Fruit fly (Drosophila melanogaster) whole organism, embryonic: ENCODE data around the gene Cap-D3.

ENCODE experiments used
- Adf1 ChIP-seq: fragments of 200-800 bp; sonication (Bioruptor generic); IDR thresholded peaks from 2 replicates; pipeline ENCODE4 v1.3.6; 2022; ENCODE audit warnings: missing biosample characterization, missing genetic modification characterization
- Atf3 ChIP-seq: fragments of 200-800 bp; sonication (Bioruptor generic); optimal IDR thresholded peaks from 3 replicates; lab custom pipeline; 2016; ENCODE audit warnings: missing biosample characterization, missing genetic modification characterization
- Bgb ChIP-seq: fragments of 200-800 bp; sonication (Bioruptor generic); IDR thresholded peaks from 2 replicates; pipeline ENCODE4 v1.3.6; 2022; ENCODE audit warnings: missing biosample characterization, missing genetic modification characterization; ENCODE audit not compliant: partially characterized antibody
- Blimp-1 ChIP-seq: fragments of 200-800 bp; sonication (Bioruptor generic); optimal IDR thresholded peaks from 3 replicates; lab custom pipeline; 2018; ENCODE audit warnings: missing biosample characterization, missing genetic modification characterization, mild to moderate bottlenecking, moderate library complexity, missing genetic modification reagents
- CG11398 ChIP-seq: fragments of 200-800 bp; sonication (Bioruptor generic); optimal IDR thresholded peaks from 2 replicates; lab custom pipeline; 2016; ENCODE audit warnings: missing biosample characterization, missing genetic modification characterization
- CG12391 ChIP-seq: fragments of 200-800 bp; sonication (Bioruptor generic); optimal IDR thresholded peaks from 3 replicates; lab custom pipeline; 2018; ENCODE audit warnings: missing biosample characterization, mild to moderate bottlenecking, missing genetic modification characterization, moderate library complexity
- CG13624 ChIP-seq: fragments of 200-800 bp; sonication (Bioruptor generic); optimal IDR thresholded peaks from 2 replicates; lab custom pipeline; 2016; ENCODE audit warnings: missing biosample characterization, missing genetic modification characterization
- CG13775 ChIP-seq: fragments of 200-800 bp; sonication (Bioruptor generic); optimal IDR thresholded peaks from 3 replicates; lab custom pipeline; 2017; ENCODE audit warnings: missing biosample characterization, mild to moderate bottlenecking, missing genetic modification characterization
- CG15011 ChIP-seq: fragments of 200-800 bp; sonication (Bioruptor generic); optimal IDR thresholded peaks from 3 replicates; lab custom pipeline; 2018; ENCODE audit warnings: missing biosample characterization, mild to moderate bottlenecking, missing genetic modification characterization
- CG16813 ChIP-seq: fragments of 200-800 bp; sonication (Bioruptor generic); IDR thresholded peaks from 3 replicates; pipeline ENCODE4 v1.3.6; 2022; ENCODE audit warnings: missing biosample characterization, missing genetic modification characterization; ENCODE audit not compliant: partially characterized antibody
- CG16815 ChIP-seq: fragments of 200-800 bp; sonication (Bioruptor generic); optimal IDR thresholded peaks from 3 replicates; lab custom pipeline; 2017; ENCODE audit warnings: missing biosample characterization, mild to moderate bottlenecking, missing genetic modification characterization
- CG17359 ChIP-seq: fragments of 200-800 bp; sonication (Bioruptor generic); optimal IDR thresholded peaks from 3 replicates; lab custom pipeline; 2018; ENCODE audit warnings: missing biosample characterization, mild to moderate bottlenecking, missing genetic modification characterization, moderate library complexity
- CG17802 ChIP-seq: fragments of 200-800 bp; sonication (Bioruptor generic); optimal IDR thresholded peaks from 2 replicates; lab custom pipeline; 2018; ENCODE audit warnings: missing biosample characterization, mild to moderate bottlenecking, missing genetic modification characterization, moderate library complexity
- CG17829 ChIP-seq: fragments of 200-800 bp; optimal IDR thresholded peaks from 2 replicates; lab custom pipeline; 2019; ENCODE audit warnings: missing biosample characterization, mild to moderate bottlenecking, missing genetic modification characterization, moderate library complexity
- CG2120 ChIP-seq: fragments of 200-800 bp; sonication (Bioruptor generic); optimal IDR thresholded peaks from 3 replicates; lab custom pipeline; 2016; ENCODE audit warnings: missing biosample characterization, missing genetic modification characterization
- CG2889 ChIP-seq: fragments of 200-800 bp; sonication (Bioruptor generic); IDR thresholded peaks from 3 replicates; pipeline ENCODE4 v1.3.6; 2022; ENCODE audit warnings: missing biosample characterization, missing genetic modification characterization
- CG34224 ChIP-seq: fragments of 200-800 bp; sonication (Bioruptor generic); IDR thresholded peaks from 3 replicates; pipeline ENCODE4 v1.3.6; 2022; ENCODE audit warnings: missing biosample characterization, missing genetic modification characterization; ENCODE audit not compliant: partially characterized antibody
- CG42726 ChIP-seq: fragments of 200-800 bp; sonication (Bioruptor generic); IDR thresholded peaks from 2 replicates; pipeline ENCODE4 v1.3.6; 2022; ENCODE audit warnings: missing biosample characterization, missing genetic modification characterization; ENCODE audit not compliant: partially characterized antibody
- CG5180 ChIP-seq: fragments of 200-800 bp; sonication (Bioruptor generic); optimal IDR thresholded peaks from 3 replicates; lab custom pipeline; 2017; ENCODE audit warnings: missing biosample characterization, missing genetic modification characterization, mild to moderate bottlenecking, moderate library complexity, missing genetic modification reagents
- CG7786 ChIP-seq: fragments of 200-800 bp; sonication (Bioruptor generic); optimal IDR thresholded peaks from 2 replicates; lab custom pipeline; 2016; ENCODE audit warnings: missing biosample characterization, missing genetic modification characterization
- CG9727 ChIP-seq: fragments of 200-800 bp; sonication (Bioruptor generic); optimal IDR thresholded peaks from 3 replicates; lab custom pipeline; 2017; ENCODE audit warnings: missing biosample characterization, mild to moderate bottlenecking, missing genetic modification characterization
- D ChIP-seq, 2 experiments: fragments of 200-800 bp in 1 of 2; fragments of >200 bp in 1 of 2; sonication (Bioruptor generic) in 1 of 2; optimal IDR thresholded peaks; 2 replicates in 1 of 2; 3 replicates in 1 of 2; lab custom pipeline; 2017; ENCODE audit warnings: mild to moderate bottlenecking in 1 of 2, missing biosample characterization in 1 of 2, missing genetic modification characterization in 1 of 2, missing genetic modification reagents in 1 of 2
- Dad ChIP-seq: fragments of 200-800 bp; sonication (Bioruptor generic); optimal IDR thresholded peaks from 3 replicates; lab custom pipeline; 2016; ENCODE audit warnings: missing biosample characterization, missing genetic modification characterization
- Hmx ChIP-seq: fragments of 200-800 bp; sonication (Bioruptor generic); optimal IDR thresholded peaks from 2 replicates; lab custom pipeline; 2016; ENCODE audit warnings: missing biosample characterization, missing genetic modification characterization
- Hr51 ChIP-seq, 2 experiments: fragments of 200-800 bp; sonication (Bioruptor generic); optimal IDR thresholded peaks; 2 replicates in 1 of 2; 3 replicates in 1 of 2; lab custom pipeline; 2016 to 2018; ENCODE audit warnings: missing biosample characterization in 2 of 2, missing genetic modification characterization in 2 of 2, mild to moderate bottlenecking in 1 of 2, moderate library complexity in 1 of 2
- Kr ChIP-seq: fragments of 200-800 bp; sonication (Bioruptor generic); optimal IDR thresholded peaks from 2 replicates; lab custom pipeline; 2017; ENCODE audit warnings: missing biosample characterization, mild to moderate bottlenecking, missing genetic modification characterization
- Mrtf ChIP-seq: fragments of 200-800 bp; sonication (Bioruptor generic); IDR thresholded peaks from 3 replicates; pipeline ENCODE4 v1.3.6; 2022; ENCODE audit warnings: missing biosample characterization, missing genetic modification characterization
- Poxn ChIP-seq: fragments of 200-800 bp; sonication (Bioruptor generic); IDR thresholded peaks from 2 replicates; pipeline ENCODE4 v1.3.6; 2022; ENCODE audit warnings: missing biosample characterization, missing genetic modification characterization
- Rfx ChIP-seq: fragments of 200-800 bp; sonication (Bioruptor generic); IDR thresholded peaks from 2 replicates; pipeline ENCODE4 v1.3.6; 2022; ENCODE audit warnings: missing biosample characterization, missing genetic modification characterization
- Trl ChIP-seq, 3 experiments: fragments of >200 bp in 2 of 3; fragments of 200-800 bp in 1 of 3; sonication (Bioruptor generic) in 1 of 3; optimal IDR thresholded peaks; 2 replicates in 1 of 3; 3 replicates in 2 of 3; lab custom pipeline; 2016 to 2017; ENCODE audit warnings: missing biosample characterization in 1 of 3, missing genetic modification characterization in 1 of 3
- bowl ChIP-seq: fragments of 200-800 bp; sonication (Bioruptor generic); IDR thresholded peaks from 2 replicates; pipeline ENCODE4 v1.3.6; 2022; ENCODE audit warnings: missing biosample characterization, missing genetic modification characterization
- chinmo ChIP-seq: fragments of 200-800 bp; sonication (Bioruptor generic); IDR thresholded peaks from 4 replicates; pipeline ENCODE4 v1.3.6; 2022; ENCODE audit warnings: missing biosample characterization, missing genetic modification characterization; ENCODE audit not compliant: partially characterized antibody
- eyg ChIP-seq: fragments of 200-800 bp; sonication (Bioruptor generic); optimal IDR thresholded peaks from 3 replicates; lab custom pipeline; 2016; ENCODE audit warnings: missing biosample characterization, missing genetic modification characterization
- fd64A ChIP-seq: fragments of 200-800 bp; sonication (Bioruptor generic); optimal IDR thresholded peaks from 3 replicates; lab custom pipeline; 2018; ENCODE audit warnings: missing biosample characterization, mild to moderate bottlenecking, missing genetic modification characterization
- lola ChIP-seq, 3 experiments: fragments of >200 bp in 2 of 3; fragments of 200-800 bp in 1 of 3; sonication (Bioruptor generic) in 1 of 3; optimal IDR thresholded peaks; 2 replicates each; lab custom pipeline; 2017 to 2019; ENCODE audit warnings: missing biosample characterization in 3 of 3, missing genetic modification characterization in 3 of 3, mild to moderate bottlenecking in 1 of 3, moderate library complexity in 1 of 3
- nerfin-2 ChIP-seq: fragments of 200-800 bp; sonication (Bioruptor generic); IDR thresholded peaks from 2 replicates; pipeline ENCODE4 v1.3.6; 2022; ENCODE audit warnings: missing biosample characterization, missing genetic modification characterization; ENCODE audit not compliant: partially characterized antibody
- prd ChIP-seq, 3 experiments: fragments of >200 bp in 2 of 3; fragments of 200-800 bp in 1 of 3; sonication (Bioruptor generic) in 1 of 3; optimal IDR thresholded peaks in 2 of 3; IDR thresholded peaks in 1 of 3; 2 replicates in 2 of 3; 3 replicates in 1 of 3; pipeline versions ENCODE4 v1.3.6 to Lab custom; 2017 to 2022; ENCODE audit warnings: missing biosample characterization in 1 of 3, missing genetic modification characterization in 1 of 3
- run ChIP-seq: fragments of 200-800 bp; sonication (Bioruptor generic); optimal IDR thresholded peaks from 3 replicates; lab custom pipeline; 2018; ENCODE audit warnings: missing biosample characterization, mild to moderate bottlenecking, missing genetic modification characterization
- schlank ChIP-seq: fragments of 200-800 bp; sonication (Bioruptor generic); optimal IDR thresholded peaks from 2 replicates; lab custom pipeline; 2018; ENCODE audit warnings: missing biosample characterization, mild to moderate bottlenecking, missing genetic modification characterization
- scrt ChIP-seq: fragments of 200-800 bp; sonication (Bioruptor generic); optimal IDR thresholded peaks from 2 replicates; lab custom pipeline; 2018; ENCODE audit warnings: missing biosample characterization, mild to moderate bottlenecking, missing genetic modification characterization, moderate library complexity
- sd ChIP-seq: fragments of 200-800 bp; sonication (Bioruptor generic); optimal IDR thresholded peaks from 3 replicates; lab custom pipeline; 2018; ENCODE audit warnings: missing biosample characterization, mild to moderate bottlenecking, missing genetic modification characterization, moderate library complexity
- sens-2 ChIP-seq: fragments of 200-800 bp; sonication (Bioruptor generic); IDR thresholded peaks from 2 replicates; pipeline ENCODE4 v1.3.6; 2022; ENCODE audit warnings: missing biosample characterization, missing genetic modification characterization
- sob ChIP-seq: fragments of 200-800 bp; sonication (Bioruptor generic); IDR thresholded peaks from 2 replicates; pipeline ENCODE4 v1.3.6; 2022; ENCODE audit warnings: missing biosample characterization, missing genetic modification characterization
- trh ChIP-seq: fragments of 200-800 bp; sonication (Bioruptor generic); optimal IDR thresholded peaks from 2 replicates; lab custom pipeline; 2016; ENCODE audit warnings: missing biosample characterization, missing genetic modification characterization
- wek ChIP-seq: fragments of 200-800 bp; sonication (Bioruptor generic); optimal IDR thresholded peaks from 3 replicates; lab custom pipeline; 2018; ENCODE audit warnings: missing biosample characterization, mild to moderate bottlenecking, missing genetic modification characterization, moderate library complexity
- zen2 ChIP-seq: fragments of 200-800 bp; sonication (Bioruptor generic); IDR thresholded peaks from 3 replicates; pipeline ENCODE4 v1.3.6; 2022; ENCODE audit warnings: missing biosample characterization, missing genetic modification characterization; ENCODE audit not compliant: partially characterized antibody

Gene Cap-D3

dm6 chr2L:5523848-5524473, 1.7 kb upstream of the Cap-D3 start, which contains the start of the genes Vps52 and Elp4 (continued):
- peak; percentile 64; the same call in 2 of the 3 replicates for TF ChIP-seq zen2 (GFP tag; lab: Robert Waterston, UW)
- TF ChIP-seq chinmo (GFP tag; lab: Robert Waterston, UW), result 0 out of 4 replicates have a peak, but pooled peaks have one; percentile 55
- TF ChIP-seq lola (GFP tag; optimal IDR thresholded peaks at IDR 0.05; lab: Kevin White, UChicago), result peak in 1 of 3 experiments; percentile 81
- no peak for TF ChIP-seq scrt
- TF ChIP-seq CG17359 (tag; lab: Kevin White, UChicago), result peak; percentile 75
- TF ChIP-seq CG16813 (GFP tag; lab: Robert Waterston, UW), result peak; percentile 73
- no peak for TF ChIP-seq Poxn (GFP tag; lab: Robert Waterston, UW)
- no peak for TF ChIP-seq CG5180 (GFP tag; lab: Kevin White, UChicago)
- TF ChIP-seq Atf3, result peak; percentile 29
- peak; percentile 80 for TF ChIP-seq CG17829
- peak; percentile 81 for TF ChIP-seq CG13775 (GFP tag; lab: Kevin White, UChicago)
- peak; percentile 66 for TF ChIP-seq trh (GFP tag; lab: Kevin White, UChicago)
- no peak; the same call in 2 of the 3 replicates for TF ChIP-seq Mrtf (GFP tag; lab: Robert Waterston, UW)
- peak; percentile 71 for TF ChIP-seq Bgb (GFP tag; lab: Robert Waterston, UW)
- TF ChIP-seq run (tag; lab: Kevin White, UChicago), result no peak
- TF ChIP-seq fd64A (GFP tag; lab: Kevin White, UChicago), result no peak
- peak; percentile 41 for TF ChIP-seq CG17802
- peak; percentile 10 for TF ChIP-seq Dad (GFP tag; lab: Kevin White, UChicago)
- TF ChIP-seq Trl (optimal IDR thresholded peaks at IDR 0.05; lab: Kevin White, UChicago), result no peak
- TF ChIP-seq Trl (GFP tag; optimal IDR thresholded peaks at IDR 0.05; lab: Kevin White, UChicago), result peak; percentile 22
- TF ChIP-seq CG11398 (GFP tag; lab: Kevin White, UChicago), result no peak
- TF ChIP-seq D (optimal IDR thresholded peaks at IDR 0.05; lab: Kevin White, UChicago), result no peak
- peak; percentile 53 for TF ChIP-seq D (GFP tag; optimal IDR thresholded peaks at IDR 0.05; lab: Kevin White, UChicago)
- no peak for TF ChIP-seq eyg
- no peak for TF ChIP-seq Kr (GFP tag; lab: Kevin White, UChicago)
- no peak for TF ChIP-seq bowl (GFP tag; lab: Robert Waterston, UW)
- TF ChIP-seq CG2120 (GFP tag; lab: Kevin White, UChicago), result peak; percentile 84
- TF ChIP-seq sens-2, result no peak
- TF ChIP-seq Rfx, result peak; percentile 76; the same call in 1 of the 2 replicates
- TF ChIP-seq Adf1, result no peak
- peak; percentile 46; the same call in 1 of the 2 replicates for TF ChIP-seq CG42726 (GFP tag; lab: Robert Waterston, UW)
- peak; percentile 85 for TF ChIP-seq CG9727 (GFP tag; lab: Kevin White, UChicago)
- peak; percentile 31 for TF ChIP-seq CG13624 (GFP tag; lab: Kevin White, UChicago)
- no peak for TF ChIP-seq Hmx (GFP tag; lab: Kevin White, UChicago)
- TF ChIP-seq CG12391 (tag; lab: Kevin White, UChicago), result peak; percentile 90
- TF ChIP-seq Hr51 (GFP tag; optimal IDR thresholded peaks at IDR 0.05; lab: Kevin White, UChicago), result peak in 1 of 2 experiments; percentile 41
- TF ChIP-seq schlank (tag; lab: Kevin White, UChicago), result no peak
- no peak for TF ChIP-seq CG15011
- TF ChIP-seq sob, result peak; percentile 61
- TF ChIP-seq wek (GFP tag; lab: Kevin White, UChicago), result peak; percentile 69
- peak; percentile 60 for TF ChIP-seq CG16815 (GFP tag; lab: Kevin White, UChicago)
- peak; percentile 75 for TF ChIP-seq Blimp-1 (GFP tag; lab: Kevin White, UChicago)
- peak; percentile 30 for TF ChIP-seq CG7786 (GFP tag; lab: Kevin White, UChicago)
- no peak for TF ChIP-seq sd (tag; lab: Kevin White, UChicago)
- peak; percentile 68 for TF ChIP-seq CG34224 (GFP tag; lab: Robert Waterston, UW)
- TF ChIP-seq CG2889, result peak; percentile 47; the same call in 1 of the 3 replicates
- TF ChIP-seq nerfin-2 (GFP tag; lab: Robert Waterston, UW), result peak; percentile 67
- TF ChIP-seq prd (optimal IDR thresholded peaks at IDR 0.05; lab: Kevin White, UChicago), result no peak
- peak; percentile 75 for TF ChIP-seq prd (GFP tag; IDR thresholded peaks at IDR 0.05; lab: Robert Waterston, UW)
